Worm (Caenorhabditis elegans): Measurements from ENCODE around the gene F53F4.12.

- TF ChIP-seq jun-1 (tag; optimal IDR thresholded peaks at IDR 0.05) (no peak), nhr-90 (tag; optimal IDR thresholded peaks at IDR 0.05; ENCODE audit: poor library complexity) (no peak), lsy-2 (tag; optimal IDR thresholded peaks at IDR 0.05) (no peak), sox-4 (tag; optimal IDR thresholded peaks at IDR 0.05) (no peak), ceh-63 (GFP tag; optimal IDR thresholded peaks at IDR 0.05) (no peak), egl-27 (tag; optimal IDR thresholded peaks at IDR 0.05) (no peak), pag-3 (tag; optimal IDR thresholded peaks at IDR 0.05; ENCODE audit: borderline replicate concordance, insufficient read depth) (no peak), elt-3 (tag; optimal IDR thresholded peaks at IDR 0.05) (no peak), fos-1 (tag; optimal IDR thresholded peaks at IDR 0.05) (no peak), C04F5.9 (tag; optimal IDR thresholded peaks at IDR 0.05) (no peak)
Observed at ce11 chrV:13620676-13621075, 5.2 kb upstream of the F53F4.12 start, which contains the start of gene F53F4.15.

Data from whole organism, L1 larva.